Worm (Caenorhabditis elegans) whole organism, L4 larva: ENCODE data around the gene msp-53.
"Not testable (repeated sequence)": the region's sequence is repeated elsewhere in the genome, so short reads cannot be mapped to it uniquely, and the experiment has no call there.

Experiments used
- ZK546.5 ChIP-seq, 2 experiments: sonication (generic microtip); optimal IDR thresholded peaks; 2 replicates each; lab custom pipeline; 2017; ENCODE audit warnings: missing biosample characterization in 2 of 2, missing genetic modification characterization in 2 of 2
- fos-1 ChIP-seq: fragments of 150-350 bp; optimal IDR thresholded peaks from 2 replicates; lab custom pipeline; 2014; ENCODE audit warnings: missing biosample characterization, missing genetic modification characterization
- lsy-2 ChIP-seq, 2 experiments: fragments of 150-350 bp in 1 of 2; sonication (generic microtip) in 1 of 2; optimal IDR thresholded peaks; 2 replicates each; lab custom pipeline; 2014 to 2017; ENCODE audit warnings: missing biosample characterization in 2 of 2, missing genetic modification characterization in 2 of 2
- tra-1 ChIP-seq: fragments of 200-800 bp; sonication (Bioruptor generic); IDR thresholded peaks from 2 replicates; pipeline ENCODE4 v1.3.6; 2022; ENCODE audit warnings: missing genetic modification reagents, missing genetic modification characterization, missing compliant biosample characterization

- TF ChIP-seq fos-1 (tag; lab: Kevin White, UChicago); tra-1 (GFP tag; lab: Robert Waterston, UW); lsy-2 (tag; optimal IDR thresholded peaks at IDR 0.05; lab: Kevin White, UChicago); ZK546.5 (tag; optimal IDR thresholded peaks at IDR 0.05; lab: Kevin White, UChicago): not testable (repeated sequence)
Observed at ce11 chrIV:5070593-5070992, 5.7 kb upstream of the msp-53 start, which contains the start of gene C02B10.6.
